Worm (Caenorhabditis elegans): ENCODE measurements around the gene F36G3.2.

Gene F36G3.2

ce11 chrX:9805426-9805825, 11.4 kb upstream of the F36G3.2 start (continued):
- TF ChIP-seq dpff-1 (tag; optimal IDR thresholded peaks at IDR 0.05): no peak
- TF ChIP-seq nfyb-1 (GFP tag; IDR thresholded peaks at IDR 0.05): no peak
- TF ChIP-seq cebp-1 (GFP tag; IDR thresholded peaks at IDR 0.05): no peak
- no peak for TF ChIP-seq cebp-1 (tag; optimal IDR thresholded peaks at IDR 0.05)
- no peak for TF ChIP-seq attf-5 (GFP tag; optimal IDR thresholded peaks at IDR 0.05)

ce11 chrX:9804735-9805134, 10.7 kb upstream of the F36G3.2 start:
- TF ChIP-seq let-607 (tag; optimal IDR thresholded peaks at IDR 0.05): no peak
- no peak for TF ChIP-seq ccch-3 (GFP tag; optimal IDR thresholded peaks at IDR 0.05)
- TF ChIP-seq nhr-90 (tag; optimal IDR thresholded peaks at IDR 0.05): no peak
- no peak for TF ChIP-seq fkh-3 (tag; optimal IDR thresholded peaks at IDR 0.05)

ce11 chrX:9803603-9804002, 9.5 kb upstream of the F36G3.2 start:
- TF ChIP-seq B0261.1 (tag; optimal IDR thresholded peaks at IDR 0.05): no peak
- TF ChIP-seq athp-1 (tag; optimal IDR thresholded peaks at IDR 0.05): no peak
- no peak for TF ChIP-seq hlh-12 (tag; optimal IDR thresholded peaks at IDR 0.05)
- no peak for TF ChIP-seq lin-40 (tag; optimal IDR thresholded peaks at IDR 0.05)
- no peak for TF ChIP-seq atf-7 (tag; optimal IDR thresholded peaks at IDR 0.05)
- TF ChIP-seq hmg-1.2 (GFP tag; IDR thresholded peaks at IDR 0.05): no peak
- TF ChIP-seq hsf-1 (GFP tag; IDR thresholded peaks at IDR 0.05): no peak
- TF ChIP-seq Y56A3A.18 (GFP tag; IDR thresholded peaks at IDR 0.05): no peak
- TF ChIP-seq Y95B8A.8 (GFP tag; IDR thresholded peaks at IDR 0.05): no peak
- no peak for TF ChIP-seq Y67H2A.10 (GFP tag; conservative IDR thresholded peaks at IDR 0.05)
- TF ChIP-seq ekl-4 (GFP tag; IDR thresholded peaks at IDR 0.05): no peak
- TF ChIP-seq rpc-1 (optimal IDR thresholded peaks at IDR 0.05): no peak
- TF ChIP-seq rpc-1 (tag; optimal IDR thresholded peaks at IDR 0.05): no peak
- TF ChIP-seq lin-26 (GFP tag; IDR thresholded peaks at IDR 0.05): no peak

ce11 chrX:9798530-9798929, 4.5 kb upstream of the F36G3.2 start, which contains the start of gene F36G3.3:
TSS of gene F36G3.3 (plus strand) at chrX:9798835.
- no peak for TF ChIP-seq F33H1.4 (GFP tag; IDR thresholded peaks at IDR 0.05)
- no peak for TF ChIP-seq ceh-27 (GFP tag; optimal IDR thresholded peaks at IDR 0.05)

ce11 chrX:9796063-9796462, 2.0 kb upstream of the F36G3.2 start:
- no peak for TF ChIP-seq ceh-79 (tag; optimal IDR thresholded peaks at IDR 0.05)
- no peak for TF ChIP-seq madf-10 (tag; optimal IDR thresholded peaks at IDR 0.05)
- no peak for TF ChIP-seq ztf-6 (GFP tag; IDR thresholded peaks at IDR 0.05)
- TF ChIP-seq ztf-3 (GFP tag; optimal IDR thresholded peaks at IDR 0.05): no peak
- TF ChIP-seq unc-130 (GFP tag; optimal IDR thresholded peaks at IDR 0.05): no peak

- TF ChIP-seq fkh-3 (tag; optimal IDR thresholded peaks at IDR 0.05) (no peak), ceh-58 (GFP tag; IDR thresholded peaks at IDR 0.05) (no peak), die-1 (tag; optimal IDR thresholded peaks at IDR 0.05) (no peak), sea-2 (GFP tag; IDR thresholded peaks at IDR 0.05) (no peak), lin-40 (tag; optimal IDR thresholded peaks at IDR 0.05) (no peak), snpc-4 (GFP tag; optimal IDR thresholded peaks at IDR 0.05) (no peak), snpc-4 (tag; optimal IDR thresholded peaks at IDR 0.05) (no peak), zfh-2 (GFP tag; conservative IDR thresholded peaks at IDR 0.05) (no peak), F49E8.2 (tag; optimal IDR thresholded peaks at IDR 0.05; ENCODE audit: insufficient read depth) (no peak), lsl-1 (GFP tag; optimal IDR thresholded peaks at IDR 0.05) (no peak), mel-28 (tag; optimal IDR thresholded peaks at IDR 0.05; ENCODE audit: borderline replicate concordance) (no peak), gei-17 (GFP tag; optimal IDR thresholded peaks at IDR 0.05) (no peak)
Observed at ce11 chrX:9795579-9795978, 1.5 kb upstream of the F36G3.2 start.
